Fruit fly (Drosophila melanogaster) S2 (cell line): ENCODE measurements around the gene ems.

Source experiments
- CG8478 ChIP-seq: fragments of >200 bp; optimal IDR thresholded peaks from 2 replicates; lab custom pipeline; 2018
- CTCF ChIP-seq, 2 experiments: fragments of >200 bp; optimal IDR thresholded peaks; 2 replicates each; lab custom pipeline; 2018

DNA sequence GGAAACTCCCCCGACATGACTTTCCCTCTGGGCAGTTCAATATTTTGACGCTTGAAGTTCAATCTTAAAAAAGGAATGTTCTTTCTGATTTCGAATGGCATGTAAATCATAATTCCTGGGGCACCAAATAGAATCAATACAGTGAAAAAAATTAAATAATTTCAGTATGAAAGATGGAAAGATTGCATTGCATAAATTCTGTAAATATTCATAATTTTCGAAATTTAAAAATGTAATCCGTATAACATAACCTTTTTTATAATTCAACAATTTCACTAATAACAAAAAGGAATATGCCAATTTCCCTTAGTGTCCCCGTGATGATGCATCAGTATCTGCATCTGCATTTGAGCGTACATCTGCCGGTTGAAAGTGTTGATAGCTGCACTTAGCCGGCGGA lies 20.8 kb upstream of the ems start:
- TF ChIP-seq CTCF (optimal IDR thresholded peaks at IDR 0.05; lab: Kevin White, UChicago) (no peak), CG8478 (no peak)
